Worm (Caenorhabditis elegans) whole organism, young adult: ENCODE measurements around the gene Y43C5A.2.
A peak's percentile ranks its signal among the peaks of the same experiment; 100 is the strongest.

Source experiments
- B0019.2 ChIP-seq: fragments of 200-800 bp; sonication (Bioruptor generic); conservative IDR thresholded peaks from 2 replicates; pipeline ENCODE4 v1.3.6; 2022; ENCODE audit warnings: missing genetic modification reagents, missing genetic modification characterization, missing compliant biosample characterization
- C06A6.2 ChIP-seq: fragments of 200-800 bp; sonication (Bioruptor generic); conservative IDR thresholded peaks from 2 replicates; pipeline ENCODE4 v1.3.6; 2022; ENCODE audit warnings: missing genetic modification characterization, missing compliant biosample characterization
- F10E7.11 ChIP-seq: sonication (generic microtip); optimal IDR thresholded peaks from 2 replicates; lab custom pipeline; 2017; ENCODE audit warnings: mild to moderate bottlenecking, missing genetic modification characterization, moderate library complexity, missing compliant biosample characterization
- F22D6.2 ChIP-seq: sonication (generic microtip); optimal IDR thresholded peaks from 2 replicates; lab custom pipeline; 2016; ENCODE audit warnings: mild to moderate bottlenecking, missing genetic modification characterization, missing compliant biosample characterization
- F23B12.7 ChIP-seq: sonication (generic microtip); optimal IDR thresholded peaks from 2 replicates; lab custom pipeline; 2017; ENCODE audit warnings: missing genetic modification characterization, mild to moderate bottlenecking, missing compliant biosample characterization, antibody characterized with exemption, moderate library complexity; ENCODE audit not compliant: insufficient read depth
- F39B2.1 ChIP-seq: fragments of 200-800 bp; sonication (Bioruptor generic); IDR thresholded peaks from 2 replicates; pipeline ENCODE4 v1.3.6; 2022; ENCODE audit warnings: missing genetic modification reagents, missing genetic modification characterization, missing compliant biosample characterization
- F55B11.4 ChIP-seq: sonication (generic microtip); optimal IDR thresholded peaks from 2 replicates; lab custom pipeline; 2016; ENCODE audit warnings: missing compliant biosample characterization, missing genetic modification characterization, borderline replicate concordance; ENCODE audit not compliant: insufficient read depth
- F57A8.1 ChIP-seq: fragments of 200-800 bp; sonication (Bioruptor generic); optimal IDR thresholded peaks from 2 replicates; lab custom pipeline; 2018; ENCODE audit warnings: mild to moderate bottlenecking, missing genetic modification characterization, moderate library complexity, missing compliant biosample characterization
- K11D2.4 ChIP-seq: fragments of 200-800 bp; sonication (Bioruptor generic); IDR thresholded peaks from 2 replicates; pipeline ENCODE4 v1.3.6; 2022; ENCODE audit warnings: missing genetic modification reagents, missing genetic modification characterization, missing compliant biosample characterization
- K12H6.12 ChIP-seq: fragments of 200-800 bp; sonication (Bioruptor generic); optimal IDR thresholded peaks from 2 replicates; lab custom pipeline; 2018; ENCODE audit warnings: mild to moderate bottlenecking, missing genetic modification characterization, missing compliant biosample characterization
- T07F8.4 ChIP-seq: sonication (generic microtip); optimal IDR thresholded peaks from 2 replicates; lab custom pipeline; 2016; ENCODE audit warnings: mild to moderate bottlenecking, missing genetic modification characterization, moderate library complexity, missing compliant biosample characterization
- T26A5.8 ChIP-seq: sonication (generic microtip); optimal IDR thresholded peaks from 2 replicates; lab custom pipeline; 2016; ENCODE audit warnings: missing genetic modification characterization, missing compliant biosample characterization
- attf-3 ChIP-seq: fragments of 200-800 bp; sonication (Bioruptor generic); conservative IDR thresholded peaks from 2 replicates; pipeline ENCODE4 v1.3.6; 2022; ENCODE audit warnings: missing genetic modification reagents, missing genetic modification characterization, missing compliant biosample characterization
- attf-6 ChIP-seq: fragments of 200-800 bp; sonication (Bioruptor generic); IDR thresholded peaks from 2 replicates; pipeline ENCODE4 v1.3.6; 2022; ENCODE audit warnings: missing genetic modification reagents, missing genetic modification characterization, missing compliant biosample characterization
- ceh-58 ChIP-seq: fragments of 200-800 bp; sonication (Bioruptor generic); IDR thresholded peaks from 2 replicates; pipeline ENCODE4 v1.3.6; 2022; ENCODE audit warnings: missing genetic modification characterization, missing compliant biosample characterization
- chd-7 ChIP-seq: sonication (generic microtip); optimal IDR thresholded peaks from 2 replicates; lab custom pipeline; 2016; ENCODE audit warnings: mild to moderate bottlenecking, missing genetic modification characterization, moderate library complexity, missing compliant biosample characterization
- die-1 ChIP-seq: sonication (generic microtip); optimal IDR thresholded peaks from 2 replicates; lab custom pipeline; 2016; ENCODE audit warnings: missing genotype, mild to moderate bottlenecking, missing genetic modification characterization, missing compliant biosample characterization
- dox-1 ChIP-seq: fragments of 200-800 bp; sonication (Bioruptor generic); IDR thresholded peaks from 2 replicates; pipeline ENCODE4 v1.3.6; 2022; ENCODE audit warnings: missing genetic modification reagents, missing genetic modification characterization, missing compliant biosample characterization
- dpl-1 ChIP-seq: fragments of 150-350 bp; optimal IDR thresholded peaks from 2 replicates; lab custom pipeline; 2014; ENCODE audit warnings: missing biosample characterization, missing genetic modification reagents, missing genetic modification characterization
- egl-44 ChIP-seq: fragments of 200-800 bp; sonication (Bioruptor generic); IDR thresholded peaks from 2 replicates; pipeline ENCODE4 v1.3.6; 2022; ENCODE audit warnings: missing genetic modification reagents, missing genetic modification characterization, missing compliant biosample characterization
- egrh-3 ChIP-seq: fragments of 200-800 bp; sonication (Bioruptor generic); IDR thresholded peaks from 2 replicates; pipeline ENCODE4 v1.3.6; 2022; ENCODE audit warnings: missing genetic modification reagents, missing genetic modification characterization, missing compliant biosample characterization
- hlh-12 ChIP-seq: sonication (generic microtip); optimal IDR thresholded peaks from 2 replicates; lab custom pipeline; 2016; ENCODE audit warnings: missing genetic modification characterization, missing compliant biosample characterization
- hlh-26 ChIP-seq: fragments of 200-800 bp; sonication (Bioruptor generic); conservative IDR thresholded peaks from 2 replicates; pipeline ENCODE4 v1.3.6; 2022; ENCODE audit warnings: missing genetic modification reagents, missing genetic modification characterization, missing compliant biosample characterization
- hsf-1 ChIP-seq: fragments of 200-800 bp; sonication (Bioruptor generic); IDR thresholded peaks from 2 replicates; pipeline ENCODE4 v1.3.6; 2022; ENCODE audit warnings: missing genetic modification reagents, missing genetic modification characterization, missing compliant biosample characterization
- lag-1 ChIP-seq: fragments of 200-800 bp; sonication (Bioruptor generic); IDR thresholded peaks from 2 replicates; pipeline ENCODE4 v1.3.6; 2022; ENCODE audit warnings: missing genetic modification reagents, missing genetic modification characterization, missing compliant biosample characterization
- let-607 ChIP-seq, 2 experiments: fragments of 200-800 bp in 1 of 2; sonication (Bioruptor generic) in 1 of 2; sonication (generic microtip) in 1 of 2; optimal IDR thresholded peaks; 2 replicates each; lab custom pipeline; 2016 to 2018; ENCODE audit warnings: mild to moderate bottlenecking in 2 of 2, missing compliant biosample characterization in 2 of 2, missing genetic modification characterization in 2 of 2, moderate library complexity in 2 of 2, missing genotype in 1 of 2
- lin-54 ChIP-seq: fragments of 200-800 bp; sonication (Bioruptor generic); optimal IDR thresholded peaks from 2 replicates; lab custom pipeline; 2018; ENCODE audit warnings: mild to moderate bottlenecking, missing genetic modification characterization, missing compliant biosample characterization
- lsy-27 ChIP-seq: sonication (generic microtip); optimal IDR thresholded peaks from 2 replicates; lab custom pipeline; 2017; ENCODE audit warnings: missing genetic modification characterization, mild to moderate bottlenecking, missing compliant biosample characterization, antibody characterized with exemption, missing genotype, borderline replicate concordance; ENCODE audit not compliant: insufficient read depth
- madf-6 ChIP-seq: fragments of 200-800 bp; sonication (Bioruptor generic); IDR thresholded peaks from 2 replicates; pipeline ENCODE4 v1.3.6; 2022; ENCODE audit warnings: missing genetic modification reagents, missing genetic modification characterization, missing compliant biosample characterization
- madf-8 ChIP-seq: fragments of 200-800 bp; sonication (Bioruptor generic); conservative IDR thresholded peaks from 2 replicates; pipeline ENCODE4 v1.3.6; 2022; ENCODE audit warnings: missing genetic modification reagents, missing genetic modification characterization, missing compliant biosample characterization
- mcd-1 ChIP-seq: fragments of 200-800 bp; sonication (Bioruptor generic); IDR thresholded peaks from 2 replicates; pipeline ENCODE4 v1.3.6; 2022; ENCODE audit warnings: missing genetic modification reagents, missing genetic modification characterization, missing compliant biosample characterization
- nhr-27 ChIP-seq: fragments of 200-800 bp; sonication (Bioruptor generic); optimal IDR thresholded peaks from 2 replicates; lab custom pipeline; 2018; ENCODE audit warnings: mild to moderate bottlenecking, missing genetic modification characterization, moderate library complexity, missing compliant biosample characterization
- nhr-80 ChIP-seq: sonication (generic microtip); optimal IDR thresholded peaks from 2 replicates; lab custom pipeline; 2016; ENCODE audit warnings: missing genetic modification characterization, missing compliant biosample characterization
- sea-2 ChIP-seq: fragments of 200-800 bp; sonication (Bioruptor generic); IDR thresholded peaks from 2 replicates; pipeline ENCODE4 v1.3.6; 2022; ENCODE audit warnings: missing genetic modification characterization, missing compliant biosample characterization
- snpc-1.1 ChIP-seq: sonication (generic microtip); optimal IDR thresholded peaks from 2 replicates; lab custom pipeline; 2017; ENCODE audit warnings: missing genetic modification characterization, mild to moderate bottlenecking, missing compliant biosample characterization, antibody characterized with exemption, moderate library complexity, missing genotype, missing genetic modification reagents; ENCODE audit not compliant: insufficient read depth
- somi-1 ChIP-seq: fragments of 200-800 bp; sonication (Bioruptor generic); optimal IDR thresholded peaks from 2 replicates; lab custom pipeline; 2018; ENCODE audit warnings: mild to moderate bottlenecking, missing genetic modification characterization, missing compliant biosample characterization
- unc-130 ChIP-seq: sonication (generic microtip); optimal IDR thresholded peaks from 2 replicates; lab custom pipeline; 2016; ENCODE audit warnings: missing genetic modification reagents, missing genetic modification characterization, missing compliant biosample characterization
- unc-62 ChIP-seq: fragments of 150-350 bp; optimal IDR thresholded peaks from 2 replicates; lab custom pipeline; 2014; ENCODE audit warnings: missing biosample characterization, missing genetic modification reagents, missing genetic modification characterization
- xnd-1 ChIP-seq: sonication (generic microtip); optimal IDR thresholded peaks from 2 replicates; lab custom pipeline; 2016; ENCODE audit warnings: missing genotype, missing genetic modification reagents, missing genetic modification characterization, missing compliant biosample characterization
- zfh-2 ChIP-seq: fragments of 200-800 bp; sonication (Bioruptor generic); conservative IDR thresholded peaks from 2 replicates; pipeline ENCODE4 v1.3.6; 2022; ENCODE audit warnings: missing genetic modification reagents, missing genetic modification characterization, missing compliant biosample characterization
- ztf-18 ChIP-seq: sonication (generic microtip); optimal IDR thresholded peaks from 2 replicates; lab custom pipeline; 2016; ENCODE audit warnings: missing genotype, mild to moderate bottlenecking, missing genetic modification characterization, missing compliant biosample characterization
- ztf-28 ChIP-seq: fragments of 200-800 bp; sonication (Bioruptor generic); IDR thresholded peaks from 2 replicates; pipeline ENCODE4 v1.3.6; 2022; ENCODE audit warnings: missing genetic modification reagents, missing genetic modification characterization, missing compliant biosample characterization
- ztf-6 ChIP-seq: fragments of 200-800 bp; sonication (Bioruptor generic); IDR thresholded peaks from 2 replicates; pipeline ENCODE4 v1.3.6; 2022; ENCODE audit warnings: missing genetic modification reagents, missing genetic modification characterization, missing compliant biosample characterization

Gene Y43C5A.2

DNA sequence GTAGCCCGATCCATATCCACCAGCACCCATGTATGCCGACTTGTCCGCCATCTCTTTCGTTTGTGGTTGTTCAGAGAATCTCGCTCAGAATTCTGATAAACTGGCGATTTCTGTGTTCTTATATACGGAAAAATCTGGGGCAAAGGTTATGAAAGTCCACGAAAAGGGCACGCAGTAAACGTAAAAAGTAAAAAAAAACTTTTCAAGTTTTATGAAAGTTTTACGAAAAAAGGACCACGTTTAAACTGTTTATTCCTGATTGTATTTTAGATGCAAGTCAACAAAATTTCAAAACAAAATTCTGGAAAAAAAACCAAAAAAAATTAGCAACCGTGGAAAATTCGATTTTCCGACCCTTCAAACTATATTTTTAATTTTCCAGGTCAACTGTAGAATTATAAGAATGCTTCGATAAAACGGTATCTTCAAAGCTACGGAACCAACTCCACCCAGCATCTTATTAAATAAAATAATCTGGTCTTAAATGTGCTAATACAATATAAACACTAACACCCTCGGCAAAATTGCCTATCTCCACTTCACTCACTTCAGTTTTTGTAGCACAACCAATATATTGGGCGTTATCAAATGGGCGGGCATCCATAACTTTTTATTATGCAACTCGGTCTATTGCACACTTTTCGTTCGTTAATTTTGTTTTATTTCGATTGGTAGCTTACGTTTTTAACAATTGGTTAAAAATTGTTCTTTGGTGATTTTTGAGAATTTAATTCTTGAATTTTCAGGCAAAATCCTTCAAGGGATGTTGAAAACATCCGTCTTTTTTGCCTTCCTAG is at the start of gene Y43C5A.2, which contains the start of gene nspd-7:
Gene Y43C5A.2 (plus strand): TSS at position 747 of the 797 bp plus-strand sequence.
Gene nspd-7 (minus strand): TSS at position 51 of the 797 bp plus-strand sequence.
- TF ChIP-seq nhr-80 (tag; lab: Kevin White, UChicago) (peak; percentile 43), lag-1 (GFP tag; lab: Robert Waterston, UW) (no peak)
- TF ChIP-seq, all 124 proteins: peak for 1

DNA sequence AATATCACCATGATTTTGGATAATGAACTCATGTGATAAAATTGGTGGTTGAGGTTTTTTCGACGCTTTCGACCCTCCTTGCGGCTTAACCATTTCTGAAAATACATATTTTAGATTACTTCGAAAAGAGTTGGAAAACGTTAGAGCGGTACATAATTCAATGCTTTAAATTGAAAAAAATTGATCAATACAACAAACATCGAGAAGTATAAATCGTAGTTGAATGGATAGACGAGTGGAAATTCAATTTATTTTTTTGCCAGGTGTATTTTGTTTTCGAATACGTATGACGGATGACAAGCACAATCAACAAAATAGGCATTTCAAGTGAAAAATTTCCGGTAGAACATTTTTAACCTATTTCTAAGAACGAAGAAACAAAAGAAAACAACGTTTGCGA is 48.5 kb upstream of the Y43C5A.2 start, which contains the start of gene tram-1:
Gene tram-1 (minus strand): TSS at position 101 of the 400 bp plus-strand sequence.
- TF ChIP-seq T26A5.8 (tag; lab: Kevin White, UChicago) (no peak), ceh-58 (GFP tag; lab: Robert Waterston, UW) (no peak), F57A8.1 (GFP tag; lab: Kevin White, UChicago) (no peak), attf-3 (no peak), mcd-1 (GFP tag; lab: Robert Waterston, UW) (no peak), egl-44 (GFP tag; lab: Robert Waterston, UW) (no peak), K11D2.4 (GFP tag; lab: Robert Waterston, UW) (no peak), unc-130 (GFP tag; lab: Kevin White, UChicago) (no peak), C06A6.2 (no peak), F55B11.4 (tag; lab: Kevin White, UChicago) (no peak), B0019.2 (GFP tag; lab: Robert Waterston, UW) (no peak), K12H6.12 (tag; lab: Kevin White, UChicago) (no peak), lsy-27 (tag; lab: Kevin White, UChicago) (no peak), hsf-1 (GFP tag; lab: Robert Waterston, UW) (no peak), egrh-3 (GFP tag; lab: Robert Waterston, UW) (no peak), sea-2 (no peak), die-1 (no peak), T07F8.4 (tag; lab: Kevin White, UChicago) (no peak), hlh-26 (GFP tag; lab: Robert Waterston, UW) (no peak), somi-1 (GFP tag; lab: Kevin White, UChicago) (no peak)

DNA sequence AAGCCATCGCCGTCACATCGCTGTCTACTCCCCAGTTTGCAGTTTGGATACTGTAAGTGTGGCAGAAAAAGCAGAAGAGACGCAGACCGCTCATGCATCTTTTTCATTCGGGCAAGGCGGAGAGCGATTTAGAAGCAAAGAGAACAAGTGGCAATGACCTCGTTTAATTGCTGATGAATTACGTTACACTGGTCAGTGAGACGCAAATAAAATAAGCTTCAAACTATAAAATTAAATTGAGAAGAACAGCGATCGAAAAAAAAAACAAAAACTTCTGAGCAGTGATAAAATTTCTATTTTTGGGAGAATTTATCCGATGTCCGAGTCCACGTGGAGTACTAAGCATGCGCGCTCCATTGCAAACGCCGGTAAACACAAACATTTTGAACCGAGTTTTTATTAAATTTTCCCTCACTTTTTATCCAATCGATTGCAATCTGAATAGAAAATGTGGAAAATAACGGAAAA is 47.5 kb upstream of the Y43C5A.2 start, which contains the start of gene C24F3.2:
Gene C24F3.2 (plus strand): TSS at position 418 of the 468 bp plus-strand sequence.
- peak; percentile 98 to 99 for TF ChIP-seq let-607 (tag; optimal IDR thresholded peaks at IDR 0.05; lab: Kevin White, UChicago)
- no peak for TF ChIP-seq F10E7.11
- peak; percentile 30 for TF ChIP-seq ztf-18 (tag; lab: Kevin White, UChicago)
- no peak for TF ChIP-seq madf-6
- TF ChIP-seq hsf-1 (GFP tag; lab: Robert Waterston, UW): no peak
- TF ChIP-seq F22D6.2 (tag; lab: Kevin White, UChicago): no peak
- TF ChIP-seq F55B11.4 (tag; lab: Kevin White, UChicago): no peak
- peak; percentile 74 for TF ChIP-seq K12H6.12 (tag; lab: Kevin White, UChicago)
- no peak for TF ChIP-seq unc-130 (GFP tag; lab: Kevin White, UChicago)
- TF ChIP-seq chd-7 (tag; lab: Kevin White, UChicago): no peak
- no peak for TF ChIP-seq lin-54 (GFP tag; lab: Kevin White, UChicago)
- no peak for TF ChIP-seq nhr-27 (tag; lab: Kevin White, UChicago)
- no peak for TF ChIP-seq ztf-28 (GFP tag; lab: Robert Waterston, UW)
- no peak for TF ChIP-seq zfh-2
- TF ChIP-seq F23B12.7 (tag; lab: Kevin White, UChicago): peak; percentile 48
- TF ChIP-seq dox-1 (GFP tag; lab: Robert Waterston, UW): no peak; the same call in none of the 2 replicates
- TF ChIP-seq ztf-6 (GFP tag; lab: Robert Waterston, UW): no peak
- no peak for TF ChIP-seq madf-8
- no peak for TF ChIP-seq T26A5.8 (tag; lab: Kevin White, UChicago)
- TF ChIP-seq attf-6 (GFP tag; lab: Robert Waterston, UW): no peak
- no peak for TF ChIP-seq dpl-1
- TF ChIP-seq unc-62 (GFP tag; lab: Kevin White, UChicago): no peak
- TF ChIP-seq snpc-1.1 (tag; lab: Kevin White, UChicago): no peak
- TF ChIP-seq hlh-12 (tag; lab: Kevin White, UChicago): no peak
- TF ChIP-seq xnd-1 (tag; lab: Kevin White, UChicago): no peak
- no peak for TF ChIP-seq F39B2.1 (GFP tag; lab: Robert Waterston, UW)
